Worm (Caenorhabditis elegans): Measurements from ENCODE around the gene C06G4.6.

ce11 chrIII:8022077-8022476 lies 17.9 kb downstream of the C06G4.6 start, which contains the start of gene F44B9.2:
- TF ChIP-seq mdl-1 (tag; optimal IDR thresholded peaks at IDR 0.05) = no peak
- TF ChIP-seq ztf-1 (GFP tag; conservative IDR thresholded peaks at IDR 0.05) = no peak
- TF ChIP-seq nhr-23 (tag; optimal IDR thresholded peaks at IDR 0.05) = no peak
- no peak for TF ChIP-seq zag-1 (tag; optimal IDR thresholded peaks at IDR 0.05)
- TF ChIP-seq nhr-77 (tag; optimal IDR thresholded peaks at IDR 0.05) = no peak
- no peak for TF ChIP-seq nhr-237 (tag; optimal IDR thresholded peaks at IDR 0.05)
- TF ChIP-seq elt-1 (tag; optimal IDR thresholded peaks at IDR 0.05) = no peak
